Worm (Caenorhabditis elegans): ENCODE results near the gene fbxa-111.
"Not testable (repeated sequence)": the region's sequence is repeated elsewhere in the genome, so short reads cannot be mapped to it uniquely, and the experiment has no call there.

DNA sequence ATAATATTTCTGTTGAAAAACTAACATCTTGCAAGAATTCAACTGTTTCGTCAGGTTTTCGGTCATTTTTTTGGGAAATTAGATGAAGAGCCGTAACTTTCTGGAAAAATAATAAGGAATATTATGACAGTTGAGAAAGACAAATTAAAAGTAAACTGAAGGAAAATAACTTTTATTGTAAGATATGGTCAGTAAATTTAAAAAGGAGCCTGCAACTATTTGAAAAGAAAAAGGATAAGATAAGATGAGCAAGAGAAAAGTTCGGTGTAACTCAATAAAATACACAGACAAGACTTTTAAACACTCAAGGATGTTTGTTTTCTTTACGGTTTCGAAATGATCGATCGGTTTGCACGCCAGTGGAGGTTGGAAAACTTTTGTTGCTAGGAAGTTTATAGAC, at the start of gene fbxa-111:
- TF ChIP-seq Y75B8A.6 (GFP tag; IDR thresholded peaks at IDR 0.05); cey-2 (tag; optimal IDR thresholded peaks at IDR 0.05; ENCODE audit: borderline replicate concordance, insufficient read depth); mxl-3 (GFP tag; optimal IDR thresholded peaks at IDR 0.05); lin-29 (GFP tag; IDR thresholded peaks at IDR 0.05); hlh-11 (tag; optimal IDR thresholded peaks at IDR 0.05); lir-3 (tag; optimal IDR thresholded peaks at IDR 0.05); lin-39 (tag; optimal IDR thresholded peaks at IDR 0.05); ceh-44 (GFP tag; IDR thresholded peaks at IDR 0.05); ZK546.5 (tag; optimal IDR thresholded peaks at IDR 0.05): not testable (repeated sequence)

Measured in whole organism, L4 larva.